Fruit fly (Drosophila melanogaster) whole organism, pupa: ENCODE data around the gene Srp68.

ENCODE experiments used
- CG10348 ChIP-seq: fragments of 200-800 bp; sonication (Bioruptor generic); IDR thresholded peaks from 2 replicates; pipeline ENCODE4 v1.3.6; 2022; ENCODE audit warnings: missing biosample characterization, missing genetic modification characterization
- CG12605 ChIP-seq: fragments of 200-800 bp; sonication (Bioruptor generic); IDR thresholded peaks from 2 replicates; pipeline ENCODE4 v1.3.6; 2022; ENCODE audit warnings: missing biosample characterization, missing genetic modification characterization
- CG13204 ChIP-seq: fragments of 200-800 bp; sonication (Bioruptor generic); optimal IDR thresholded peaks from 2 replicates; lab custom pipeline; 2018; ENCODE audit warnings: missing biosample characterization, mild to moderate bottlenecking, missing genetic modification characterization, moderate library complexity
- CG14655 ChIP-seq: fragments of 200-800 bp; sonication (Bioruptor generic); optimal IDR thresholded peaks from 3 replicates; lab custom pipeline; 2017; ENCODE audit warnings: mild to moderate bottlenecking, missing biosample characterization, missing genetic modification reagents, missing genetic modification characterization
- CG15710 ChIP-seq: fragments of 200-800 bp; sonication (Bioruptor generic); optimal IDR thresholded peaks from 2 replicates; lab custom pipeline; 2018; ENCODE audit warnings: missing biosample characterization, mild to moderate bottlenecking, missing genetic modification characterization, moderate library complexity
- CG17806 ChIP-seq: fragments of 200-800 bp; sonication (Bioruptor generic); optimal IDR thresholded peaks from 2 replicates; lab custom pipeline; 2018; ENCODE audit warnings: missing biosample characterization, mild to moderate bottlenecking, missing genetic modification characterization, moderate library complexity
- CG32121 ChIP-seq: fragments of 200-800 bp; sonication (Bioruptor generic); IDR thresholded peaks from 2 replicates; pipeline ENCODE4 v1.3.6; 2022; ENCODE audit warnings: missing biosample characterization, missing genetic modification characterization
- CG34367 ChIP-seq: fragments of 200-800 bp; sonication (Bioruptor generic); optimal IDR thresholded peaks from 2 replicates; lab custom pipeline; 2018; ENCODE audit warnings: missing biosample characterization, mild to moderate bottlenecking, missing genetic modification characterization
- CG4496 ChIP-seq: fragments of 200-800 bp; sonication (Bioruptor generic); IDR thresholded peaks from 3 replicates; pipeline ENCODE4 v1.3.6; 2022; ENCODE audit warnings: missing biosample characterization, missing genetic modification characterization
- CG8159 ChIP-seq: fragments of 200-800 bp; sonication (Bioruptor generic); optimal IDR thresholded peaks from 3 replicates; lab custom pipeline; 2018; ENCODE audit warnings: missing biosample characterization, mild to moderate bottlenecking, missing genetic modification characterization, moderate library complexity
- CG8301 ChIP-seq: fragments of 200-800 bp; sonication (Bioruptor generic); optimal IDR thresholded peaks from 2 replicates; lab custom pipeline; 2018; ENCODE audit warnings: missing biosample characterization, mild to moderate bottlenecking, missing genetic modification characterization
- CG9948 ChIP-seq: fragments of 200-800 bp; sonication (Bioruptor generic); optimal IDR thresholded peaks from 2 replicates; lab custom pipeline; 2018; ENCODE audit warnings: missing biosample characterization, mild to moderate bottlenecking, missing genetic modification characterization, moderate library complexity
- D1 ChIP-seq: fragments of 200-800 bp; sonication (Bioruptor generic); optimal IDR thresholded peaks from 2 replicates; lab custom pipeline; 2018; ENCODE audit warnings: missing biosample characterization, mild to moderate bottlenecking, missing genetic modification characterization, moderate library complexity
- Ets98B ChIP-seq: fragments of 200-800 bp; sonication (Bioruptor generic); IDR thresholded peaks from 2 replicates; pipeline ENCODE4 v1.3.6; 2022; ENCODE audit warnings: missing biosample characterization, missing genetic modification characterization
- Pif1A ChIP-seq: fragments of 200-800 bp; sonication (Bioruptor generic); optimal IDR thresholded peaks from 3 replicates; lab custom pipeline; 2016; ENCODE audit warnings: missing biosample characterization, missing genetic modification characterization
- Pif1B ChIP-seq: fragments of 200-800 bp; sonication (Bioruptor generic); optimal IDR thresholded peaks from 3 replicates; lab custom pipeline; 2016; ENCODE audit warnings: missing biosample characterization, missing genetic modification characterization
- Snoo ChIP-seq: fragments of 200-800 bp; sonication (Bioruptor generic); optimal IDR thresholded peaks from 3 replicates; lab custom pipeline; 2017; ENCODE audit warnings: missing biosample characterization, mild to moderate bottlenecking, missing genetic modification characterization, inconsistent platforms
- fd96Ca ChIP-seq: fragments of 200-800 bp; sonication (Bioruptor generic); IDR thresholded peaks from 3 replicates; pipeline ENCODE4 v1.3.6; 2022; ENCODE audit warnings: missing biosample characterization, missing genetic modification characterization
- gl ChIP-seq: fragments of 200-800 bp; sonication (Bioruptor generic); optimal IDR thresholded peaks from 2 replicates; lab custom pipeline; 2018; ENCODE audit warnings: missing biosample characterization, mild to moderate bottlenecking, missing genetic modification characterization
- rn ChIP-seq: fragments of 200-800 bp; sonication (Bioruptor generic); IDR thresholded peaks from 2 replicates; pipeline ENCODE4 v1.3.6; 2022; ENCODE audit warnings: missing biosample characterization, missing genetic modification characterization

Gene Srp68

dm6 chr3L:9023627-9024026, 48.8 kb downstream of the Srp68 start:
- TF ChIP-seq CG14655 (GFP tag; lab: Kevin White, UChicago): peak; percentile 39
- peak; percentile 1 for TF ChIP-seq CG34367 (tag; lab: Kevin White, UChicago)
- TF ChIP-seq CG8159 (tag; lab: Kevin White, UChicago): no peak
- TF ChIP-seq Pif1B (GFP tag; lab: Kevin White, UChicago): no peak
- TF ChIP-seq fd96Ca (GFP tag; lab: Robert Waterston, UW): no peak

dm6 chr3L:9024741-9025140, 49.9 kb downstream of the Srp68 start:
- TF ChIP-seq CG10348 (no peak), CG4496 (GFP tag; lab: Robert Waterston, UW) (no peak), CG9948 (tag; lab: Kevin White, UChicago) (no peak), D1 (tag; lab: Kevin White, UChicago) (no peak), CG15710 (tag; lab: Kevin White, UChicago) (no peak), fd96Ca (GFP tag; lab: Robert Waterston, UW) (no peak), CG8301 (no peak), gl (tag; lab: Kevin White, UChicago) (no peak), CG8159 (tag; lab: Kevin White, UChicago) (no peak), rn (GFP tag; lab: Robert Waterston, UW) (no peak)

dm6 chr3L:9025178-9025577, 50.3 kb downstream of the Srp68 start:
- TF ChIP-seq Pif1A (GFP tag; lab: Kevin White, UChicago) (no peak), Pif1B (GFP tag; lab: Kevin White, UChicago) (no peak)

dm6 chr3L:9025680-9026079, 50.8 kb downstream of the Srp68 start:
- TF ChIP-seq Pif1B (GFP tag; lab: Kevin White, UChicago) (no peak), CG8159 (tag; lab: Kevin White, UChicago) (peak; percentile 44), CG10348 (no peak), CG4496 (GFP tag; lab: Robert Waterston, UW) (no peak), Snoo (tag; lab: Kevin White, UChicago) (no peak), CG15710 (tag; lab: Kevin White, UChicago) (peak; percentile 23), CG9948 (tag; lab: Kevin White, UChicago) (no peak), Ets98B (GFP tag; lab: Robert Waterston, UW) (no peak), D1 (tag; lab: Kevin White, UChicago) (no peak), CG13204 (no peak), CG12605 (GFP tag; lab: Robert Waterston, UW) (no peak), CG17806 (tag; lab: Kevin White, UChicago) (peak; percentile 23), CG32121 (GFP tag; lab: Robert Waterston, UW) (no peak), Pif1A (GFP tag; lab: Kevin White, UChicago) (peak; percentile 20)

- TF ChIP-seq Snoo (tag; lab: Kevin White, UChicago): no peak
- no peak for TF ChIP-seq Ets98B (GFP tag; lab: Robert Waterston, UW)
- no peak for TF ChIP-seq D1 (tag; lab: Kevin White, UChicago)
- no peak for TF ChIP-seq rn (GFP tag; lab: Robert Waterston, UW)
- no peak for TF ChIP-seq CG15710 (tag; lab: Kevin White, UChicago)
- no peak for TF ChIP-seq CG12605 (GFP tag; lab: Robert Waterston, UW)
Observed at dm6 chr3L:9026568-9026967, 51.7 kb downstream of the Srp68 start.
